Fruit fly (Drosophila melanogaster) whole organism, embryonic: Measurements from ENCODE around the gene CG18171.

Experiments used
- CG6254 ChIP-seq: fragments of 200-800 bp; sonication (Bioruptor generic); optimal IDR thresholded peaks from 3 replicates; lab custom pipeline; 2017; ENCODE audit warnings: mild to moderate bottlenecking, missing biosample characterization, missing genetic modification reagents, missing genetic modification characterization
- CG6854 ChIP-seq: fragments of 200-800 bp; sonication (Bioruptor generic); optimal IDR thresholded peaks from 3 replicates; lab custom pipeline; 2017; ENCODE audit warnings: missing biosample characterization, mild to moderate bottlenecking, missing genetic modification characterization
- CG8478 ChIP-seq: fragments of >200 bp; optimal IDR thresholded peaks from 2 replicates; lab custom pipeline; 2018
- CG9817 ChIP-seq: fragments of 200-800 bp; sonication (Bioruptor generic); optimal IDR thresholded peaks from 2 replicates; lab custom pipeline; 2018; ENCODE audit warnings: missing biosample characterization, mild to moderate bottlenecking, missing genetic modification characterization, moderate library complexity
- Dfd ChIP-seq, 2 experiments: fragments of >200 bp; optimal IDR thresholded peaks; 2 replicates each; lab custom pipeline; 2017; ENCODE audit warnings: missing biosample characterization in 2 of 2, missing genetic modification characterization in 2 of 2
- H2.0 ChIP-seq: fragments of 200-800 bp; sonication (Bioruptor generic); IDR thresholded peaks from 2 replicates; pipeline ENCODE4 v1.3.6; 2022; ENCODE audit warnings: missing biosample characterization, missing genetic modification characterization
- Lim3 ChIP-seq: fragments of 200-800 bp; sonication (Bioruptor generic); IDR thresholded peaks from 2 replicates; pipeline ENCODE4 v1.3.6; 2022; ENCODE audit warnings: missing biosample characterization, missing genetic modification characterization
- aop ChIP-seq: fragments of 200-800 bp; sonication (Bioruptor generic); IDR thresholded peaks from 2 replicates; pipeline ENCODE4 v1.3.6; 2022; ENCODE audit warnings: missing biosample characterization, missing genetic modification characterization
- gfzf ChIP-seq: fragments of 200-800 bp; sonication (Bioruptor generic); optimal IDR thresholded peaks from 2 replicates; lab custom pipeline; 2016; ENCODE audit warnings: missing biosample characterization, mild to moderate bottlenecking, missing genetic modification characterization, moderate library complexity

DNA sequence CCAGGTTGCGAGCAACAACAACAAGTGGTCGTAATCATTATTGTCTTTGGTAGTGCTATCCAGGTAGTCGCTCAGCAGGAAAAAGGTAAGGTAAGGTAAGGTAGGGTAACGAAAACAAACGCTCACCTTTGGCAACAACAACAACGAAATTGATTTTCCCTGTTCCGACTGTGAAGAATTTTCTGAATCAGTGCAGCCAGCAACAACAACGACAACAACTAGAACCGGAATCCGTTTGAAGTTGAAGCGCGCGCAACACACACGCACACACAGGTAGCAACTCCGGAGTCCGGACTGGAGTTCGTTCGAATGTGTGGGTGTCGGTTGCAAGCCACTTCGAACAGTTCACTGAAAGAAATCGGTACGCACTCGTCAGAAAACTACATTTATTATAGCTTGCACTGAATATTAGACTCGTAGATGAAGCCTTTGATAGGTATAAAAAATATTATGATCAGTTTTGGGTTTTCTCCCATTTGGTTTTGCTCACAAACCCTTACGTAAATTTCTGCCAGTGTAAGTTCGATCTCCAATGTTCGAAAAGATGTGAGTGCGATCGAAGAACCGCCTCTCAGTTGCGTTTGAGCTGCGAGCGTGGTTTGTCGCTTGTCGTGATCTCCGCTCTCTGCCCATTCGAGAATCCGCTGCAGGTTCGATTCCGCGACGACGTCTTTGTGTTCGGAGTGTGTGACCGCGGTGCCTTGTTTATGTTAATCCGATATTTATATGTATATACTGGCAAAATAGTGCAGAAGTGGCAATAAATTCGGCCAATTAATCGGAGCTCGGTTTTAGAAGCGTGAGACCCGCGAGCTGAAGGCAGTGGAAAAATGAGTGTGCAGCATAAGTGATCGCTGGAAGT is 23.6 kb upstream of the CG18171 start, which contains the start of gene CG13921:
- TF ChIP-seq CG6854 (GFP tag; lab: Kevin White, UChicago) = peak; percentile 96
- peak; percentile 99 for TF ChIP-seq H2.0 (GFP tag; lab: Robert Waterston, UW)
- peak; percentile 39 for TF ChIP-seq gfzf (GFP tag; lab: Kevin White, UChicago)
- TF ChIP-seq aop = peak; percentile 97
- no peak for TF ChIP-seq CG8478 (lab: Kevin White, UChicago)
- peak; percentile 98 for TF ChIP-seq CG9817 (tag; lab: Kevin White, UChicago)
- TF ChIP-seq Dfd (GFP tag; optimal IDR thresholded peaks at IDR 0.05; lab: Kevin White, UChicago) = no peak
- TF ChIP-seq Lim3 (GFP tag; lab: Robert Waterston, UW) = peak; percentile 96
- TF ChIP-seq CG6254 (GFP tag; lab: Kevin White, UChicago) = peak; percentile 97
